Worm (Caenorhabditis elegans): ENCODE data around the gene irld-40.

- no peak for TF ChIP-seq aptf-2 (GFP tag; conservative IDR thresholded peaks at IDR 0.05)
- TF ChIP-seq madf-10 (tag; optimal IDR thresholded peaks at IDR 0.05), result no peak
- no peak for TF ChIP-seq attf-3 (GFP tag; conservative IDR thresholded peaks at IDR 0.05)
- TF ChIP-seq pha-4 (tag; optimal IDR thresholded peaks at IDR 0.05), result no peak
- no peak for TF ChIP-seq ceh-100 (GFP tag; IDR thresholded peaks at IDR 0.05)
- no peak for TF ChIP-seq unc-130 (GFP tag; optimal IDR thresholded peaks at IDR 0.05)
- TF ChIP-seq T26A5.8 (tag; optimal IDR thresholded peaks at IDR 0.05), result no peak
- no peak for TF ChIP-seq dpl-1 (GFP tag; optimal IDR thresholded peaks at IDR 0.05)
- no peak for TF ChIP-seq athp-1 (tag; optimal IDR thresholded peaks at IDR 0.05)
- TF ChIP-seq lin-40 (tag; optimal IDR thresholded peaks at IDR 0.05), result no peak
- TF ChIP-seq Y56A3A.18 (GFP tag; IDR thresholded peaks at IDR 0.05), result no peak
- no peak for TF ChIP-seq B0035.1 (tag; optimal IDR thresholded peaks at IDR 0.05)
- no peak for TF ChIP-seq T07F8.4 (tag; optimal IDR thresholded peaks at IDR 0.05)
These were observed 7.5 kb upstream of the irld-40 start, which contains the start of gene irld-11 for ce11 chrV:1654845-1655244.
